Fruit fly (Drosophila melanogaster) whole organism, embryonic: ENCODE results near the gene TotB.

Experiments
- Ada2b ChIP-seq: fragments of 200-800 bp; sonication (Bioruptor generic); IDR thresholded peaks from 2 replicates; pipeline ENCODE4 v1.3.6; 2022; ENCODE audit warnings: missing biosample characterization, missing genetic modification characterization
- Bdp1 ChIP-seq: fragments of 200-800 bp; sonication (Bioruptor generic); optimal IDR thresholded peaks from 3 replicates; lab custom pipeline; 2016; ENCODE audit warnings: missing biosample characterization, missing genetic modification characterization
- CG10431 ChIP-seq: fragments of 200-800 bp; sonication (Bioruptor generic); optimal IDR thresholded peaks from 3 replicates; lab custom pipeline; 2018; ENCODE audit warnings: missing biosample characterization, mild to moderate bottlenecking, missing genetic modification characterization
- CG11456 ChIP-seq: fragments of 200-800 bp; sonication (Bioruptor generic); IDR thresholded peaks from 3 replicates; pipeline ENCODE4 v1.3.6; 2022; ENCODE audit warnings: missing biosample characterization, missing genetic modification characterization
- CG12236 ChIP-seq: fragments of 200-800 bp; sonication (Bioruptor generic); optimal IDR thresholded peaks from 2 replicates; lab custom pipeline; 2016; ENCODE audit warnings: missing biosample characterization, missing genetic modification characterization
- CG13894 ChIP-seq: fragments of 200-800 bp; sonication (Bioruptor generic); optimal IDR thresholded peaks from 3 replicates; lab custom pipeline; 2018; ENCODE audit warnings: missing biosample characterization, mild to moderate bottlenecking, missing genetic modification characterization, moderate library complexity
- CG14860 ChIP-seq: fragments of 200-800 bp; sonication (Bioruptor generic); IDR thresholded peaks from 3 replicates; pipeline ENCODE4 v1.3.6; 2022; ENCODE audit warnings: missing biosample characterization, missing genetic modification characterization; ENCODE audit not compliant: partially characterized antibody
- CG17186 ChIP-seq: fragments of 200-800 bp; sonication (Bioruptor generic); optimal IDR thresholded peaks from 3 replicates; lab custom pipeline; 2017; ENCODE audit warnings: missing biosample characterization, missing genetic modification reagents, missing genetic modification characterization
- CG18011 ChIP-seq: fragments of 200-800 bp; sonication (Bioruptor generic); optimal IDR thresholded peaks from 2 replicates; lab custom pipeline; 2017; ENCODE audit warnings: missing biosample characterization, missing genetic modification characterization, mild to moderate bottlenecking, moderate library complexity, missing genotype
- CG18262 ChIP-seq: fragments of 200-800 bp; optimal IDR thresholded peaks from 3 replicates; lab custom pipeline; 2019; ENCODE audit warnings: missing biosample characterization, mild to moderate bottlenecking, missing genetic modification characterization, moderate library complexity
- CG2199 ChIP-seq: fragments of 200-800 bp; sonication (Bioruptor generic); IDR thresholded peaks from 3 replicates; pipeline ENCODE4 v1.3.6; 2022; ENCODE audit warnings: missing biosample characterization, missing genetic modification characterization
- CG2678 ChIP-seq: fragments of 200-800 bp; sonication (Bioruptor generic); optimal IDR thresholded peaks from 3 replicates; lab custom pipeline; 2019; ENCODE audit warnings: missing biosample characterization, mild to moderate bottlenecking, missing genetic modification characterization, moderate library complexity
- CG30431 ChIP-seq: fragments of 200-800 bp; sonication (Bioruptor generic); optimal IDR thresholded peaks from 2 replicates; lab custom pipeline; 2017; ENCODE audit warnings: missing biosample characterization, missing genetic modification characterization
- CG31388 ChIP-seq: fragments of 200-800 bp; sonication (Bioruptor generic); optimal IDR thresholded peaks from 2 replicates; lab custom pipeline; 2016; ENCODE audit warnings: missing biosample characterization, missing genetic modification characterization
- CG3163 ChIP-seq: fragments of 200-800 bp; sonication (Bioruptor generic); optimal IDR thresholded peaks from 3 replicates; lab custom pipeline; 2016; ENCODE audit warnings: missing biosample characterization, missing genetic modification characterization
- CG3407 ChIP-seq: fragments of 200-800 bp; sonication (Bioruptor generic); optimal IDR thresholded peaks from 2 replicates; lab custom pipeline; 2018; ENCODE audit warnings: missing biosample characterization, mild to moderate bottlenecking, missing genetic modification characterization
- CG34422 ChIP-seq: fragments of 200-800 bp; sonication (Bioruptor generic); IDR thresholded peaks from 3 replicates; pipeline ENCODE4 v1.3.6; 2022; ENCODE audit warnings: missing biosample characterization, missing genetic modification characterization
- CG3847 ChIP-seq: fragments of 200-800 bp; sonication (Bioruptor generic); IDR thresholded peaks from 2 replicates; pipeline ENCODE4 v1.3.6; 2022; ENCODE audit warnings: missing biosample characterization, missing genetic modification characterization
- CG3995 ChIP-seq: fragments of 200-800 bp; sonication (Bioruptor generic); optimal IDR thresholded peaks from 3 replicates; lab custom pipeline; 2016; ENCODE audit warnings: missing biosample characterization, missing genetic modification characterization
- CG5245 ChIP-seq: fragments of 200-800 bp; sonication (Bioruptor generic); optimal IDR thresholded peaks from 3 replicates; lab custom pipeline; 2016; ENCODE audit warnings: missing biosample characterization, missing genetic modification characterization
- CG9727 ChIP-seq: fragments of 200-800 bp; sonication (Bioruptor generic); optimal IDR thresholded peaks from 3 replicates; lab custom pipeline; 2017; ENCODE audit warnings: missing biosample characterization, mild to moderate bottlenecking, missing genetic modification characterization
- Chrac-16 ChIP-seq: fragments of 200-800 bp; sonication (Bioruptor generic); optimal IDR thresholded peaks from 3 replicates; lab custom pipeline; 2016; ENCODE audit warnings: missing biosample characterization, missing genetic modification characterization
- CrebB ChIP-seq: fragments of 200-800 bp; sonication (Bioruptor generic); optimal IDR thresholded peaks from 3 replicates; lab custom pipeline; 2018; ENCODE audit warnings: missing biosample characterization, mild to moderate bottlenecking, missing genetic modification characterization
- Fer2 ChIP-seq: fragments of 200-800 bp; sonication (Bioruptor generic); optimal IDR thresholded peaks from 2 replicates; lab custom pipeline; 2018; ENCODE audit warnings: missing biosample characterization, mild to moderate bottlenecking, missing genetic modification characterization, moderate library complexity
- HLH54F ChIP-seq: fragments of 200-800 bp; sonication (Bioruptor generic); optimal IDR thresholded peaks from 3 replicates; lab custom pipeline; 2016; ENCODE audit warnings: missing biosample characterization, missing genetic modification characterization
- Mad ChIP-seq: fragments of 200-800 bp; sonication (Bioruptor generic); optimal IDR thresholded peaks from 2 replicates; lab custom pipeline; 2016; ENCODE audit warnings: missing biosample characterization, missing genetic modification characterization
- Nf-YB ChIP-seq: fragments of 200-800 bp; sonication (Bioruptor generic); optimal IDR thresholded peaks from 3 replicates; lab custom pipeline; 2019; ENCODE audit warnings: missing biosample characterization, mild to moderate bottlenecking, missing genetic modification characterization, moderate library complexity
- Opbp ChIP-seq: fragments of 200-800 bp; sonication (Bioruptor generic); IDR thresholded peaks from 3 replicates; pipeline ENCODE4 v1.3.6; 2022; ENCODE audit warnings: missing biosample characterization, missing genetic modification characterization; ENCODE audit not compliant: partially characterized antibody
- Stat92E ChIP-seq, 3 experiments: fragments of >200 bp in 2 of 3; fragments of 200-800 bp in 1 of 3; sonication (Bioruptor generic) in 1 of 3; optimal IDR thresholded peaks; 2 replicates each; lab custom pipeline; 2017 to 2019; ENCODE audit warnings: missing biosample characterization in 3 of 3, missing genetic modification characterization in 3 of 3, mild to moderate bottlenecking in 1 of 3, moderate library complexity in 1 of 3
- Trl ChIP-seq, 3 experiments: fragments of >200 bp in 2 of 3; fragments of 200-800 bp in 1 of 3; sonication (Bioruptor generic) in 1 of 3; optimal IDR thresholded peaks; 2 replicates in 1 of 3; 3 replicates in 2 of 3; lab custom pipeline; 2016 to 2017; ENCODE audit warnings: missing biosample characterization in 1 of 3, missing genetic modification characterization in 1 of 3
- ato ChIP-seq: fragments of 200-800 bp; sonication (Bioruptor generic); IDR thresholded peaks from 2 replicates; pipeline ENCODE4 v1.3.6; 2022; ENCODE audit warnings: missing biosample characterization, missing genetic modification characterization; ENCODE audit not compliant: partially characterized antibody
- br ChIP-seq: fragments of >200 bp; optimal IDR thresholded peaks from 2 replicates; lab custom pipeline; 2017
- ci ChIP-seq: fragments of 200-800 bp; sonication (Bioruptor generic); IDR thresholded peaks from 3 replicates; pipeline ENCODE4 v1.3.6; 2022; ENCODE audit warnings: missing biosample characterization, missing genetic modification characterization
- corto ChIP-seq: fragments of 200-800 bp; sonication (Bioruptor generic); optimal IDR thresholded peaks from 2 replicates; lab custom pipeline; 2016; ENCODE audit warnings: missing biosample characterization, mild to moderate bottlenecking, missing genetic modification characterization, moderate library complexity
- crc ChIP-seq: fragments of 200-800 bp; sonication (Bioruptor generic); optimal IDR thresholded peaks from 2 replicates; lab custom pipeline; 2016; ENCODE audit warnings: missing biosample characterization, missing genetic modification characterization
- exex ChIP-seq: fragments of 200-800 bp; sonication (Bioruptor generic); optimal IDR thresholded peaks from 4 replicates; lab custom pipeline; 2018; ENCODE audit warnings: missing biosample characterization, mild to moderate bottlenecking, missing genetic modification characterization, moderate library complexity
- gce ChIP-seq: fragments of 200-800 bp; sonication (Bioruptor generic); IDR thresholded peaks from 3 replicates; pipeline ENCODE4 v1.3.6; 2022; ENCODE audit warnings: missing biosample characterization, missing genetic modification characterization
- hb ChIP-seq: fragments of 200-800 bp; sonication (Bioruptor generic); IDR thresholded peaks from 3 replicates; pipeline ENCODE4 v1.3.6; 2022; ENCODE audit warnings: missing biosample characterization, missing genetic modification characterization; ENCODE audit not compliant: partially characterized antibody
- jumu ChIP-seq: fragments of 200-800 bp; sonication (Bioruptor generic); optimal IDR thresholded peaks from 3 replicates; lab custom pipeline; 2016; ENCODE audit warnings: missing biosample characterization, missing genetic modification characterization
- maf-S ChIP-seq: fragments of 200-800 bp; sonication (Bioruptor generic); optimal IDR thresholded peaks from 2 replicates; lab custom pipeline; 2016; ENCODE audit warnings: missing biosample characterization, missing genetic modification characterization
- phol ChIP-seq: fragments of 200-800 bp; sonication (Bioruptor generic); optimal IDR thresholded peaks from 3 replicates; lab custom pipeline; 2018; ENCODE audit warnings: missing biosample characterization, mild to moderate bottlenecking, missing genetic modification characterization, moderate library complexity
- sc ChIP-seq, 3 experiments: fragments of >200 bp in 2 of 3; fragments of 200-800 bp in 1 of 3; sonication (Bioruptor generic) in 1 of 3; optimal IDR thresholded peaks; 2 replicates in 2 of 3; 3 replicates in 1 of 3; lab custom pipeline; 2017; ENCODE audit warnings: mild to moderate bottlenecking in 1 of 3, missing biosample characterization in 1 of 3, missing genetic modification characterization in 1 of 3, missing genetic modification reagents in 1 of 3
- shn ChIP-seq: fragments of 200-800 bp; sonication (Bioruptor generic); optimal IDR thresholded peaks from 3 replicates; lab custom pipeline; 2016; ENCODE audit warnings: missing biosample characterization, missing genetic modification characterization
- tx ChIP-seq: fragments of 200-800 bp; sonication (Bioruptor generic); optimal IDR thresholded peaks from 2 replicates; lab custom pipeline; 2016; ENCODE audit warnings: missing biosample characterization, missing genetic modification characterization
- unc-4 ChIP-seq: fragments of 200-800 bp; sonication (Bioruptor generic); IDR thresholded peaks from 2 replicates; pipeline ENCODE4 v1.3.6; 2022; ENCODE audit warnings: missing biosample characterization, missing genetic modification characterization; ENCODE audit not compliant: partially characterized antibody
- wor ChIP-seq: fragments of 200-800 bp; sonication (Bioruptor generic); IDR thresholded peaks from 2 replicates; pipeline ENCODE4 v1.3.6; 2022; ENCODE audit warnings: missing biosample characterization, missing genetic modification characterization
- z ChIP-seq: fragments of 200-800 bp; sonication (Bioruptor generic); IDR thresholded peaks from 3 replicates; pipeline ENCODE4 v1.3.6; 2022; ENCODE audit warnings: missing biosample characterization, missing genetic modification characterization
- zfh2 ChIP-seq: fragments of 200-800 bp; sonication (Bioruptor generic); optimal IDR thresholded peaks from 2 replicates; lab custom pipeline; 2016; ENCODE audit warnings: missing biosample characterization, missing genetic modification characterization

Gene TotB

DNA sequence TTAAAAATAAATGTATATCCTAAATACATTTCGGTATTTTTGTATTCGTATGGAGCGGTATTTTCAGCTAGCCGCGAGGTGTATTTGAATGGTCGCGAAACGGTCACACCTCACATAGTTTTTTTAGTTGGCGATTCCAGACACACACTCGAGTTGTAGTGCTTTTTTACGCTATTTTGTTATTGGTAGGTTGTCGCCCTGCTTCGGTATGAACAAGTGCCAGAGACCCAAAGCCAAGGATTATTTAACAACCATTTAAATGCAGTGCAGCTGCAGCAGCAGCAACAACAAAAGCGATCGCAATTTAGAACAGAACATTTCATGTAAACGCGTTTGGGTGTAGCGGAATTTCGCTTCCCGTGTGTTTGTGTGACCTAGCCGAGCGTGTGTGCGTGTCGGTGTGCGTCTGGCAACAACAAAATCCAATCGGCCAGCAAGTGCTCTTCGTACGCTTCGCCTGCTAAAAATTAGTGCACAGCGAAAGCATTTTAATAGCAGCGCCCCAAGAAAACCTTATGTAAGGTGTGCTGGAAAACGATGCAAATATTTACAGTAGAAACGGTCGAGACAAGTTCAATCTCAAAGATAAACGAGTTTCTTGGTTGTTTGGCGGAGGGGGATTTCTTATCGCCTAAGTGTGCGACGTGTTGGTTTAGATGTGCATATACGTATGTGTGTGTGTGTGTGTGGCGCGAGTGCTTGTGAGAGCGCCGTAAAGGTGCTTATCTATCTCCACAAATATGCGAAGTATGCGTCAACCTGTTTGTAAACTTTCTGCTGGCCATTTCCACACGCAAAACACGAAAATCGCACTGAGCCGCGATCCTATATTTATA is 40.8 kb upstream of the TotB start, which contains the start of gene Synd:
Synd (plus strand) TSS at position 111 of the 836 bp plus-strand sequence.
- TF ChIP-seq Chrac-16 (no peak), CrebB (peak; percentile 31), CG3163 (GFP tag; lab: Kevin White, UChicago) (peak; percentile 15), shn (GFP tag; lab: Kevin White, UChicago) (no peak), CG3847 (GFP tag; lab: Robert Waterston, UW) (no peak), CG9727 (GFP tag; lab: Kevin White, UChicago) (no peak), jumu (GFP tag; lab: Kevin White, UChicago) (no peak), z (GFP tag; lab: Robert Waterston, UW) (no peak), Stat92E (GFP tag; optimal IDR thresholded peaks at IDR 0.05; lab: Kevin White, UChicago) (peak in 1 of 3 experiments; percentile 40), zfh2 (peak; percentile 10), Bdp1 (GFP tag; lab: Kevin White, UChicago) (no peak), Mad (no peak), Opbp (GFP tag; lab: Robert Waterston, UW) (no peak), CG2199 (GFP tag; lab: Robert Waterston, UW) (no peak), CG17186 (GFP tag; lab: Kevin White, UChicago) (no peak), CG2678 (tag; lab: Kevin White, UChicago) (peak; percentile 52), ci (0 out of 3 replicates have a peak, but pooled peaks have one; percentile 40), wor (GFP tag; lab: Robert Waterston, UW) (no peak), CG30431 (no peak), exex (peak; percentile 39), CG10431 (GFP tag; lab: Kevin White, UChicago) (peak; percentile 79), HLH54F (GFP tag; lab: Kevin White, UChicago) (peak; percentile 35), maf-S (GFP tag; lab: Kevin White, UChicago) (no peak), CG13894 (peak; percentile 3), unc-4 (peak; percentile 49; the same call in 1 of the 2 replicates), gce (GFP tag; lab: Robert Waterston, UW) (no peak), CG11456 (GFP tag; lab: Robert Waterston, UW) (no peak), CG12236 (GFP tag; lab: Kevin White, UChicago) (no peak), CG18262 (tag; lab: Kevin White, UChicago) (peak; percentile 10), hb (GFP tag; lab: Robert Waterston, UW) (0 out of 3 replicates have a peak, but pooled peaks have one; percentile 29), ato (GFP tag; lab: Robert Waterston, UW) (no peak), Ada2b (no peak), Trl (optimal IDR thresholded peaks at IDR 0.05; lab: Kevin White, UChicago) (peak in 1 of 2 experiments; percentile 6), Trl (GFP tag; optimal IDR thresholded peaks at IDR 0.05; lab: Kevin White, UChicago) (no peak), CG18011 (GFP tag; lab: Kevin White, UChicago) (peak; percentile 2), crc (GFP tag; lab: Kevin White, UChicago) (no peak), CG3407 (no peak), Fer2 (tag; lab: Kevin White, UChicago) (no peak), tx (no peak), CG34422 (GFP tag; lab: Robert Waterston, UW) (peak; percentile 58; the same call in 1 of the 3 replicates), sc (optimal IDR thresholded peaks at IDR 0.05; lab: Kevin White, UChicago) (no peak), sc (GFP tag; optimal IDR thresholded peaks at IDR 0.05; lab: Kevin White, UChicago) (no peak), CG3995 (GFP tag; lab: Kevin White, UChicago) (peak; percentile 23), br (lab: Kevin White, UChicago) (no peak), CG14860 (GFP tag; lab: Robert Waterston, UW) (no peak), corto (no peak), CG5245 (GFP tag; lab: Kevin White, UChicago) (no peak), CG31388 (GFP tag; lab: Kevin White, UChicago) (no peak), phol (tag; lab: Kevin White, UChicago) (no peak), Nf-YB (GFP tag; lab: Kevin White, UChicago) (peak; percentile 15)
